Worm (Caenorhabditis elegans) whole organism, L2 larva: ENCODE results near the gene F42A9.8.

Source experiments
- F13H6.1 ChIP-seq: sonication (generic microtip); optimal IDR thresholded peaks from 2 replicates; lab custom pipeline; 2016; ENCODE audit warnings: missing genetic modification characterization, missing compliant biosample characterization
- alr-1 ChIP-seq: fragments of 150-350 bp; optimal IDR thresholded peaks from 2 replicates; lab custom pipeline; 2014; ENCODE audit warnings: missing biosample characterization, missing genetic modification characterization
- ama-1 ChIP-seq: fragments of 150-350 bp; optimal IDR thresholded peaks from 2 replicates; lab custom pipeline; 2018; ENCODE audit warnings: inconsistent platforms
- ceh-16 ChIP-seq: fragments of 150-350 bp; optimal IDR thresholded peaks from 2 replicates; lab custom pipeline; 2014; ENCODE audit warnings: missing biosample characterization, missing genetic modification characterization
- ceh-82 ChIP-seq: fragments of 150-350 bp; optimal IDR thresholded peaks from 2 replicates; lab custom pipeline; 2014; ENCODE audit warnings: missing biosample characterization, missing genetic modification characterization
- crh-2 ChIP-seq: sonication (generic microtip); optimal IDR thresholded peaks from 2 replicates; lab custom pipeline; 2017; ENCODE audit warnings: missing biosample characterization, missing genetic modification characterization
- egl-27 ChIP-seq: sonication (generic microtip); optimal IDR thresholded peaks from 3 replicates; lab custom pipeline; 2017; ENCODE audit warnings: missing biosample characterization, missing genetic modification reagents, missing genetic modification characterization
- elt-3 ChIP-seq: sonication (generic microtip); optimal IDR thresholded peaks from 2 replicates; lab custom pipeline; 2017; ENCODE audit warnings: missing biosample characterization, missing genetic modification characterization
- fos-1 ChIP-seq: fragments of 150-350 bp; optimal IDR thresholded peaks from 2 replicates; lab custom pipeline; 2014; ENCODE audit warnings: missing biosample characterization, missing genetic modification characterization
- gmeb-1 ChIP-seq: fragments of 150-350 bp; optimal IDR thresholded peaks from 2 replicates; lab custom pipeline; 2014; ENCODE audit warnings: missing biosample characterization, missing genetic modification characterization
- lin-11 ChIP-seq: fragments of 150-350 bp; sonication (generic microtip); optimal IDR thresholded peaks from 2 replicates; lab custom pipeline; 2014; ENCODE audit warnings: missing biosample characterization, missing genetic modification characterization, inconsistent platforms, mixed read lengths
- lin-13 ChIP-seq: fragments of 150-350 bp; optimal IDR thresholded peaks from 2 replicates; lab custom pipeline; 2014; ENCODE audit warnings: missing biosample characterization, missing genetic modification reagents, missing genetic modification characterization
- lin-39 ChIP-seq: fragments of 150-350 bp; optimal IDR thresholded peaks from 2 replicates; lab custom pipeline; 2014; ENCODE audit warnings: missing biosample characterization, missing genetic modification reagents, missing genetic modification characterization
- mab-5 ChIP-seq: fragments of 150-350 bp; optimal IDR thresholded peaks from 2 replicates; lab custom pipeline; 2014; ENCODE audit warnings: missing biosample characterization, missing genetic modification characterization
- mbf-1 ChIP-seq: sonication (generic microtip); optimal IDR thresholded peaks from 2 replicates; lab custom pipeline; 2017; ENCODE audit warnings: missing biosample characterization, missing genetic modification characterization
- nhr-10 ChIP-seq: sonication (generic microtip); optimal IDR thresholded peaks from 2 replicates; lab custom pipeline; 2017; ENCODE audit warnings: missing biosample characterization, missing genetic modification characterization
- nhr-11 ChIP-seq: fragments of 150-350 bp; optimal IDR thresholded peaks from 2 replicates; lab custom pipeline; 2014; ENCODE audit warnings: missing biosample characterization, missing genetic modification characterization
- nhr-12 ChIP-seq: fragments of 150-350 bp; optimal IDR thresholded peaks from 2 replicates; lab custom pipeline; 2014; ENCODE audit warnings: missing biosample characterization, missing genetic modification characterization
- nhr-129 ChIP-seq: fragments of 150-350 bp; optimal IDR thresholded peaks from 2 replicates; lab custom pipeline; 2014; ENCODE audit warnings: missing biosample characterization, missing genetic modification characterization
- nhr-21 ChIP-seq: fragments of 150-350 bp; optimal IDR thresholded peaks from 2 replicates; lab custom pipeline; 2014; ENCODE audit warnings: missing biosample characterization, missing genetic modification characterization
- nhr-23 ChIP-seq: fragments of 150-350 bp; optimal IDR thresholded peaks from 2 replicates; lab custom pipeline; 2014; ENCODE audit warnings: missing biosample characterization, missing genetic modification reagents, missing genetic modification characterization
- nhr-25 ChIP-seq: fragments of 150-350 bp; sonication (generic microtip); optimal IDR thresholded peaks from 3 replicates; lab custom pipeline; 2014; ENCODE audit warnings: missing biosample characterization, missing genetic modification characterization
- peb-1 ChIP-seq: fragments of 150-350 bp; optimal IDR thresholded peaks from 2 replicates; lab custom pipeline; 2014; ENCODE audit warnings: missing biosample characterization, missing genetic modification characterization
- sma-3 ChIP-seq: sonication (generic microtip); optimal IDR thresholded peaks from 2 replicates; lab custom pipeline; 2016; ENCODE audit warnings: missing genetic modification reagents, missing genetic modification characterization, missing compliant biosample characterization
- snpc-4 ChIP-seq: fragments of 150-350 bp; optimal IDR thresholded peaks from 2 replicates; lab custom pipeline; 2014; ENCODE audit warnings: missing biosample characterization, missing genetic modification characterization
- unc-39 ChIP-seq: fragments of 150-350 bp; optimal IDR thresholded peaks from 2 replicates; lab custom pipeline; 2014; ENCODE audit warnings: missing biosample characterization, missing genetic modification characterization
- zag-1 ChIP-seq: fragments of 150-350 bp; optimal IDR thresholded peaks from 2 replicates; lab custom pipeline; 2014; ENCODE audit warnings: missing biosample characterization, missing genetic modification characterization

Gene F42A9.8

DNA sequence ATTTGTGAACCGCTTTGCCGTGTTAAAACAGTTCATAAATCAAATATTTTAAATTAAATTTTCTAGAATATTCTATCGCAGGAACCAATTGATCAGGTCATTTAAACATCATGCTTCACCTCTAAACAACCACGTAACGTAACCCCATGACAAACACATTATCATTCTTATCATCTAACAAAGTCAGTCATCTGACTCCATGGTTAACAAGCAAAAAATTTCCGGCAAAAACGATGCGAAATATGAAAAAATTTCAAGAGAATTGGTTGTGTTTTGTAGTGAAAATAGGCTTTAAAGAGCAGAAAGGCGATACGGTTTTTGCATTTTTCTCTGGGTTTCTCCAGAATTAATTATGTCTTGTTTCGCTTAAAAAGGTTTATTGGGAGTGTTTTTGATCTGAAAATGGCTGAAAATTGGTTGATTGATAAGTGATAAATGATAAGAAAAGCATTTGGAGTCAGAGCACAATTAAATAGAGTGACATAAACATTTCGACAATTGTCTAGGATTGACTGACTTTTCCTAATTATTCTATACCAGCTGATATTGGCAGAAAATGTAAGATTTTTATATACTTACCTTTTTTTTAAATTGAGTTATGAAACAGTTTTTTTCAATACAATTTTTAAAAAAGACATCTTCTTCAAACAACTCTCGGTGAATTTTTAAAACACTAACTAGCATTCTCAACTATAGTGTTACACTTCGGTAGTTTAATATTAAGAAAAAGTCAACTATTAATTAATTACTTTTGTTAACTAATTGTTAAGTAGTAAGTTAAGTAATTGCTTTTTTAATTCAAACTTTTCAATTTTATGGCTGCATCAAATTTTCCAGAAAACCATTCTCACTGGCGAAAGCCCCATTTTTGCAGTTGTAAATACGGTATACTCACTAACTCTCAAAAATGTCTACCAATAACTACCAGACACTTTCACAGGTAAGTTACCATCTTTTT, 33.2 kb downstream of the F42A9.8 start, which contains the start of gene catp-7:
Gene catp-7, plus strand, starts transcription at position 908 of the 958 bp plus-strand sequence.
- TF ChIP-seq unc-39 (tag; lab: Kevin White, UChicago), result no peak
- TF ChIP-seq lin-39 (tag; lab: Kevin White, UChicago), result no peak
- TF ChIP-seq fos-1 (tag; lab: Kevin White, UChicago), result peak; percentile 56
- peak; percentile 23 for TF ChIP-seq nhr-129 (tag; lab: Kevin White, UChicago)
- TF ChIP-seq sma-3, result peak; percentile 25
- peak; percentile 6 for TF ChIP-seq F13H6.1 (tag; lab: Kevin White, UChicago)
- peak; percentile 77 for TF ChIP-seq crh-2 (tag; lab: Kevin White, UChicago)
- peak; percentile 43 for TF ChIP-seq gmeb-1 (tag; lab: Kevin White, UChicago)

DNA sequence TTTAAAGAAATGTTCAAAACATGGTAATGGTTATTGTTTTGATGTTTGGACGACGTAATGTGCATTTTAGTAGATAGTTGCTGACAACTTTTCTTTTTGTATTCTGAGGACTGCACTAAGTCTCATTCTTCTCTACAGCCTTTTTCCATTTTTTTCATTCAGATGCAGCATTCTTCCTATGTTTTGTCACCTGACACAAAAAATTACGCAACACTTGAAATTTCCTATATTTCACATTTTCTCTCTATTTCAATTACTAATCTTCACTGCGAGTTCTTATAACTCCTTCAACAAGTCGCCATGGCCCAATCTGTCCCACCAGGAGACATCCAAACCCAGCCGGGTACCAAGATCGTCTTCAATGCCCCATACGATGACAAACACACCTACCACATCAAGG, 47.4 kb downstream of the F42A9.8 start, which contains the start of gene Y59H11AM.1:
Gene Y59H11AM.1, plus strand, starts transcription at position 301 of the 400 bp plus-strand sequence.
- TF ChIP-seq elt-3 (tag; lab: Kevin White, UChicago), result no peak
- no peak for TF ChIP-seq nhr-25
- no peak for TF ChIP-seq alr-1 (tag; lab: Kevin White, UChicago)
- TF ChIP-seq lin-13, result no peak
- no peak for TF ChIP-seq egl-27 (tag; lab: Kevin White, UChicago)
- TF ChIP-seq, all 48 proteins: peak for 0

DNA sequence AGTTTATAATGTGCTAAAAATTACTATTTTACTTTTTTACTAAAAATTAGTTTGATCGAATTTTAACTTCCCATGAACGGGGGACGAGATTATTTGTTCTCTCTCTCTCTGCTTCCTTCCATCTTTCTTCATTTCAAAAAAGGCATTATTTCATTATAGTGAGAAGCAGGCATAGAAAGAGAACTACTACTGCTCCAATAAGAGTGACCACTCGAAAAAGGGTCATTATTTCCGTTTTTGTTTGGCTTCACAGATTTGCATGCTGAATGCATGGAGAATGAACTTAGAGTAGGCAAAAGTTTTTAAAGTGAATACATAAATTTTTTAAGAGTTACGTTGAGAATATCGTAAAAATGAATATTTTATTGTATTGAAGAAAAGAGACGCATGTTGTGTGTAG, 47.9 kb downstream of the F42A9.8 start:
- TF ChIP-seq nhr-12 (tag; lab: Kevin White, UChicago) (no peak), lin-13 (no peak), lin-11 (tag; lab: Kevin White, UChicago) (no peak)

DNA sequence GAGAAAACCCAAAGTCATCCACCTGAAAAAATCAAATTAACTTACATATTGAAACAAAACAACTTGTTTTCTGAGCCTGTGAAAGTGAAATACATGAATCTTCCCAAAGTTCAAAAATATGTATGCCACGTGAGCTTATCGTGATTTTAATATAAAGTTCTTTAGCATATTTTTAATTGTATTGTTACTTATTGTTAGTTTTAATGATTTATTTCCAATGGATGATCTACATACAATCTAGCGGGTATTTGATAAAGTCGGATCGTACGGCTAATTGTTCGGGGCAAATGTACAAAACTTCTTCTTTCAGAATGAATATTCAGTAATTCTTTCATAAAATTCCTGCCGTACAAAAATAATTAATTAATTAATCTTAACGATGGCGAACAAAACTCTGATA, 48.3 kb downstream of the F42A9.8 start, which contains the start of gene Y59H11AM.4:
Gene Y59H11AM.4, minus strand, starts transcription at position 101 of the 400 bp plus-strand sequence.
- TF ChIP-seq mbf-1 (tag; lab: Kevin White, UChicago) (no peak), peb-1 (tag; lab: Kevin White, UChicago) (no peak), lin-11 (tag; lab: Kevin White, UChicago) (no peak), snpc-4 (tag; lab: Kevin White, UChicago) (no peak), nhr-21 (no peak), lin-13 (no peak), zag-1 (tag; lab: Kevin White, UChicago) (no peak), ama-1 (lab: Kevin White, UChicago) (no peak), nhr-23 (no peak), mab-5 (tag; lab: Kevin White, UChicago) (no peak), nhr-12 (tag; lab: Kevin White, UChicago) (no peak), nhr-10 (tag; lab: Kevin White, UChicago) (no peak), nhr-11 (tag; lab: Kevin White, UChicago) (no peak), ceh-82 (tag; lab: Kevin White, UChicago) (no peak), ceh-16 (tag; lab: Kevin White, UChicago) (no peak)
